Worm (Caenorhabditis elegans) whole organism, L4/young adult: Measurements from ENCODE around the gene rpn-12.

ENCODE experiments used
- dao-5 ChIP-seq: sonication (generic microtip); optimal IDR thresholded peaks from 2 replicates; lab custom pipeline; 2016; ENCODE audit warnings: missing genotype, missing genetic modification characterization, moderate library complexity, missing compliant biosample characterization
- him-1 ChIP-seq: sonication (generic microtip); optimal IDR thresholded peaks from 2 replicates; lab custom pipeline; 2016; ENCODE audit warnings: missing genotype, missing genetic modification reagents, missing genetic modification characterization, missing compliant biosample characterization

DNA sequence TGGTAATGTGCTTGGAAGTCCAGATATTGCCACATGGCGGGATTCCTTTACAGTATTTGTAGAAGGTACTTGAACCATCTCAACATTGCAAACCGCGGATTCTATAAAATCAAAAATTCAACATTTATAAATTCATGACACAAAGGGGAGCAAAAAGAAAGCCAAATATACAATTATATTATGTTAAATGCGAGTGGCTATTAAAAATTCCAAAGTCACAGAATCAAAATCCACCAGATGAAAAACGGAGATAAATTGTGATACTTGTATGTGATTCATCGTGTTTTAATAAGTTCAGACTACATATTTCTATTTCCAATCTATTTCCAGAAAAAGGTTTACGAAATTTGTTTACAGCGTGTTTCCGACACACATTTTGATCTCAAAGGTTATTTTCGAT lies 19.4 kb upstream of the rpn-12 start, which contains the start of gene din-1:
- TF ChIP-seq him-1 (tag; lab: Kevin White, UChicago) (no peak), dao-5 (tag; lab: Kevin White, UChicago) (no peak)
